Worm (Caenorhabditis elegans) whole organism, early embryonic: Measurements from ENCODE around the gene ZK1010.10.

Source experiments
- B0310.2 ChIP-seq: sonication (generic microtip); optimal IDR thresholded peaks from 2 replicates; lab custom pipeline; 2016; ENCODE audit warnings: mild to moderate bottlenecking, missing genetic modification characterization, missing compliant biosample characterization
- F13C5.2 ChIP-seq: sonication (generic microtip); optimal IDR thresholded peaks from 2 replicates; lab custom pipeline; 2017; ENCODE audit warnings: mild to moderate bottlenecking, missing genetic modification characterization, inconsistent platforms, missing compliant biosample characterization
- aly-1 ChIP-seq: sonication (generic microtip); optimal IDR thresholded peaks from 2 replicates; lab custom pipeline; 2016; ENCODE audit warnings: missing genetic modification characterization, missing compliant biosample characterization
- ama-1 ChIP-seq: fragments of 150-350 bp; optimal IDR thresholded peaks from 2 replicates; lab custom pipeline; 2014
- ceh-13 ChIP-seq: fragments of 200-800 bp; sonication (Bioruptor generic); optimal IDR thresholded peaks from 2 replicates; lab custom pipeline; 2018; ENCODE audit warnings: mild to moderate bottlenecking, missing genetic modification characterization, missing compliant biosample characterization
- ceh-36 ChIP-seq: sonication (generic microtip); optimal IDR thresholded peaks from 2 replicates; lab custom pipeline; 2016; ENCODE audit warnings: missing genetic modification characterization, inconsistent platforms, missing compliant biosample characterization
- ets-7 ChIP-seq: sonication (generic microtip); optimal IDR thresholded peaks from 2 replicates; lab custom pipeline; 2016; ENCODE audit warnings: missing genotype, missing genetic modification characterization, missing compliant biosample characterization
- flt-1 ChIP-seq: fragments of 200-800 bp; sonication (Bioruptor generic); IDR thresholded peaks from 2 replicates; pipeline ENCODE4 v1.3.6; 2022; ENCODE audit warnings: missing genetic modification characterization, missing compliant biosample characterization
- hmbx-1 ChIP-seq: sonication (generic microtip); optimal IDR thresholded peaks from 2 replicates; lab custom pipeline; 2016; ENCODE audit warnings: mild to moderate bottlenecking, missing genetic modification characterization, missing compliant biosample characterization
- hmg-4 ChIP-seq: fragments of 200-800 bp; sonication (Bioruptor generic); optimal IDR thresholded peaks from 2 replicates; lab custom pipeline; 2018; ENCODE audit warnings: mild to moderate bottlenecking, missing genetic modification characterization, missing compliant biosample characterization
- hnd-1 ChIP-seq: sonication (generic microtip); optimal IDR thresholded peaks from 2 replicates; lab custom pipeline; 2016; ENCODE audit warnings: missing genetic modification characterization, missing compliant biosample characterization
- pes-1 ChIP-seq: fragments of 200-800 bp; sonication (Bioruptor generic); IDR thresholded peaks from 2 replicates; pipeline ENCODE4 v1.3.6; 2022; ENCODE audit warnings: missing genetic modification reagents, missing genetic modification characterization, missing compliant biosample characterization
- scrt-1 ChIP-seq: fragments of 200-800 bp; sonication (Bioruptor generic); IDR thresholded peaks from 2 replicates; pipeline ENCODE4 v1.3.6; 2022; ENCODE audit warnings: missing genetic modification characterization, missing compliant biosample characterization
- sea-1 ChIP-seq: fragments of 200-800 bp; sonication (Bioruptor generic); conservative IDR thresholded peaks from 2 replicates; pipeline ENCODE4 v1.3.6; 2022; ENCODE audit warnings: missing genetic modification characterization, missing compliant biosample characterization
- tbx-11 ChIP-seq: fragments of 200-800 bp; sonication (Bioruptor generic); IDR thresholded peaks from 2 replicates; pipeline ENCODE4 v1.3.6; 2022; ENCODE audit warnings: missing genetic modification characterization, missing compliant biosample characterization
- tbx-37 ChIP-seq: fragments of 200-800 bp; sonication (Bioruptor generic); conservative IDR thresholded peaks from 2 replicates; pipeline ENCODE4 v1.3.6; 2022; ENCODE audit warnings: missing genetic modification reagents, missing genetic modification characterization, missing compliant biosample characterization
- tra-4 ChIP-seq: sonication (generic microtip); optimal IDR thresholded peaks from 2 replicates; lab custom pipeline; 2017; ENCODE audit warnings: missing genetic modification characterization, missing compliant biosample characterization

Gene ZK1010.10

ce11 chrIII:13030551-13030950 is 28.4 kb downstream of the ZK1010.10 start, which contains the start of gene F14F7.7:
F14F7.7 (plus strand) TSS chrIII:13030904.
- TF ChIP-seq hmg-4 (GFP tag; lab: Kevin White, UChicago) (no peak), F13C5.2 (no peak), sea-1 (GFP tag; lab: Robert Waterston, UW) (no peak), tra-4 (tag; lab: Kevin White, UChicago) (no peak), hmbx-1 (tag; lab: Kevin White, UChicago) (no peak), ama-1 (lab: Kevin White, UChicago) (no peak), aly-1 (tag; lab: Kevin White, UChicago) (no peak), tbx-11 (GFP tag; lab: Robert Waterston, UW) (no peak), B0310.2 (tag; lab: Kevin White, UChicago) (no peak), tbx-37 (GFP tag; lab: Robert Waterston, UW) (no peak), flt-1 (GFP tag; lab: Robert Waterston, UW) (no peak), ets-7 (tag; lab: Kevin White, UChicago) (no peak), scrt-1 (no peak), hnd-1 (no peak), ceh-13 (GFP tag; lab: Kevin White, UChicago) (no peak), pes-1 (GFP tag; lab: Robert Waterston, UW) (no peak), ceh-36 (tag; lab: Kevin White, UChicago) (no peak)

DNA sequence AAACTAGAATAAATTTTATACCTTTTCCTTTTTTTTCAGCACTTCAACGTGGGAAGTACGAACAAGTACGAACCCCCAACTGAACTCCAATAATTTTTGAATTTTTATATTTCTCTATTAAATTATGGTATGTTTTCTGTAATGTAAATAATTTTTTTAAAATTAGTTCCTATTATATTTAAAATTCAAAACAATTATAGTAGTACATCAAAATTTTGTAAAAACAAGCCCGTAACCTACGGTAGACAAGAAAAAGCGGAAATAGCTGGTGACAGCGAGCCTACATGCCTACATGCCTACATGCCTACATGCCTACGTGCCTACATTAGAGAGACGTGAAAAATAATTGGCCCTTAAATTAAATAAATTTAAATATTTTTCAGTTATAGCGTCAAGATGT is 29.5 kb downstream of the ZK1010.10 start, which contains the start of gene F14F7.5:
TSS of gene F14F7.5 (plus strand) at position 301 of the 400 bp plus-strand sequence.
- no peak for TF ChIP-seq sea-1 (GFP tag; lab: Robert Waterston, UW)
- no peak for TF ChIP-seq ama-1 (lab: Kevin White, UChicago)
- no peak for TF ChIP-seq ceh-13 (GFP tag; lab: Kevin White, UChicago)
- no peak for TF ChIP-seq tbx-37 (GFP tag; lab: Robert Waterston, UW)
- TF ChIP-seq aly-1 (tag; lab: Kevin White, UChicago): no peak
- no peak for TF ChIP-seq tbx-11 (GFP tag; lab: Robert Waterston, UW)
- TF ChIP-seq B0310.2 (tag; lab: Kevin White, UChicago): no peak
- no peak for TF ChIP-seq tra-4 (tag; lab: Kevin White, UChicago)
- TF ChIP-seq hnd-1: no peak
- TF ChIP-seq ceh-36 (tag; lab: Kevin White, UChicago): no peak
- no peak for TF ChIP-seq flt-1 (GFP tag; lab: Robert Waterston, UW)
- no peak for TF ChIP-seq pes-1 (GFP tag; lab: Robert Waterston, UW)

DNA sequence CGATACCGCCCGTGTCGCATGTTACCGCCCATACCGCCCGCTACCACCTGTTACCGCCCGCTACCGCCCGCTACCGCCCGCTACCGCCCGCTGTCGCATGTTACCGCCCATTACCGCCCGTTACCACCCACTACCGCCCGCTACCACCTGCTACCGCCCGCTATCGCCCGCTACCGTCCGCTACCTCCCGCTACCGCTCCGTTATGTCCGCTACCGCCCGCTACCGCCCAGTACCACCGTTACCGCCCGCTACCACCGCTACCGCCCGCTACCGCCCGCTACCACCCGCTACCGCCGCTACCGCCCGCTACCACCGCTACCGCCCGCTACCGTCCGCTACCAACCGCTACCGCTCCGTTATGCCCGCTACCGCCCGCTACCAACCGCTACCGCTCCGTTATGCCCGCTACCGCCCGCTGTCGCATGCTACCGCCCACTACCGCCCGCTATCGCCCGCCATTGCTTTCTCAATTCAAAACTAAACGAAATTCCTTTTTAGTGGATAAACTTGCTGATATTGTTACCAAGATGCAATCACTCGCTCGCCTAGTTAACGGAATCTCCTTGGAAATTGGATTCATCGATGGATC is 30.3 kb downstream of the ZK1010.10 start:
- peak; percentile 49 for TF ChIP-seq pes-1 (GFP tag; lab: Robert Waterston, UW)
- no peak for TF ChIP-seq tra-4 (tag; lab: Kevin White, UChicago)
- no peak for TF ChIP-seq tbx-37 (GFP tag; lab: Robert Waterston, UW)
- TF ChIP-seq hmbx-1 (tag; lab: Kevin White, UChicago): no peak
- TF ChIP-seq F13C5.2: no peak
- TF ChIP-seq flt-1 (GFP tag; lab: Robert Waterston, UW): peak; percentile 7; the same call in 1 of the 2 replicates
- TF ChIP-seq aly-1 (tag; lab: Kevin White, UChicago): no peak
- no peak for TF ChIP-seq ceh-36 (tag; lab: Kevin White, UChicago)
- TF ChIP-seq tbx-11 (GFP tag; lab: Robert Waterston, UW): no peak
- no peak for TF ChIP-seq ets-7 (tag; lab: Kevin White, UChicago)
- TF ChIP-seq ceh-13 (GFP tag; lab: Kevin White, UChicago): no peak
- TF ChIP-seq hnd-1: no peak
- TF ChIP-seq ama-1 (lab: Kevin White, UChicago): no peak
- peak; percentile 47; the same call in 1 of the 2 replicates for TF ChIP-seq scrt-1
- TF ChIP-seq B0310.2 (tag; lab: Kevin White, UChicago): peak; percentile 17
- TF ChIP-seq sea-1 (GFP tag; lab: Robert Waterston, UW): no peak
- no peak for TF ChIP-seq hmg-4 (GFP tag; lab: Kevin White, UChicago)

ce11 chrIII:13039739-13040138 is 37.6 kb downstream of the ZK1010.10 start, which contains the start of gene F54F12.2:
F54F12.2 (plus strand) TSS chrIII:13040039.
- TF ChIP-seq hnd-1 (no peak), F13C5.2 (no peak), ceh-36 (tag; lab: Kevin White, UChicago) (no peak), sea-1 (GFP tag; lab: Robert Waterston, UW) (no peak), B0310.2 (tag; lab: Kevin White, UChicago) (no peak), tbx-37 (GFP tag; lab: Robert Waterston, UW) (no peak), tra-4 (tag; lab: Kevin White, UChicago) (no peak), hmbx-1 (tag; lab: Kevin White, UChicago) (no peak), flt-1 (GFP tag; lab: Robert Waterston, UW) (no peak), pes-1 (GFP tag; lab: Robert Waterston, UW) (no peak), tbx-11 (GFP tag; lab: Robert Waterston, UW) (no peak), ama-1 (lab: Kevin White, UChicago) (no peak), ets-7 (tag; lab: Kevin White, UChicago) (no peak), scrt-1 (no peak), aly-1 (tag; lab: Kevin White, UChicago) (no peak), hmg-4 (GFP tag; lab: Kevin White, UChicago) (no peak), ceh-13 (GFP tag; lab: Kevin White, UChicago) (no peak)

- TF ChIP-seq tra-4 (tag; lab: Kevin White, UChicago): no peak
These were observed 47.8 kb downstream of the ZK1010.10 start for ce11 chrIII:13049956-13050355.
